Worm (Caenorhabditis elegans) whole organism, mixed stage, embryonic: Measurements from ENCODE around the gene cnep-1.

Source experiments
- M03D4.4 ChIP-seq: sonication (generic microtip); optimal IDR thresholded peaks from 2 replicates; lab custom pipeline; 2017; ENCODE audit warnings: mild to moderate bottlenecking, missing genetic modification characterization, missing compliant biosample characterization
- blmp-1 ChIP-seq: fragments of 150-350 bp; optimal IDR thresholded peaks from 2 replicates; lab custom pipeline; 2014; ENCODE audit warnings: missing biosample characterization, missing genetic modification characterization
- drap-1 ChIP-seq: fragments of 200-800 bp; sonication (Bioruptor generic); optimal IDR thresholded peaks from 3 replicates; lab custom pipeline; 2018; ENCODE audit warnings: mild to moderate bottlenecking, missing genetic modification characterization, missing compliant biosample characterization
- lin-13 ChIP-seq: fragments of 150-350 bp; optimal IDR thresholded peaks from 2 replicates; lab custom pipeline; 2014; ENCODE audit warnings: missing biosample characterization, missing genetic modification characterization
- lin-32 ChIP-seq: fragments of 200-800 bp; sonication (Bioruptor generic); optimal IDR thresholded peaks from 2 replicates; lab custom pipeline; 2018; ENCODE audit warnings: mild to moderate bottlenecking, missing genetic modification characterization, missing compliant biosample characterization
- mab-5 ChIP-seq: fragments of 150-350 bp; optimal IDR thresholded peaks from 2 replicates; lab custom pipeline; 2014; ENCODE audit warnings: missing biosample characterization, missing genetic modification characterization
- mep-1 ChIP-seq: fragments of 150-350 bp; optimal IDR thresholded peaks from 2 replicates; lab custom pipeline; 2017; ENCODE audit warnings: missing biosample characterization, missing genetic modification reagents, missing genetic modification characterization, inconsistent platforms
- nhr-237 ChIP-seq: fragments of 150-350 bp; optimal IDR thresholded peaks from 2 replicates; lab custom pipeline; 2014; ENCODE audit warnings: missing biosample characterization, missing genetic modification characterization
- snpc-4 ChIP-seq: fragments of 150-350 bp; optimal IDR thresholded peaks from 2 replicates; lab custom pipeline; 2014; ENCODE audit warnings: missing biosample characterization, missing genetic modification characterization
- zip-8 ChIP-seq: fragments of 150-350 bp; optimal IDR thresholded peaks from 2 replicates; lab custom pipeline; 2014; ENCODE audit warnings: missing biosample characterization, missing genetic modification characterization
- ztf-11 ChIP-seq: fragments of 150-350 bp; optimal IDR thresholded peaks from 2 replicates; lab custom pipeline; 2014; ENCODE audit warnings: missing biosample characterization, missing genetic modification characterization

- no peak for TF ChIP-seq ztf-11
- TF ChIP-seq lin-32 (GFP tag; lab: Kevin White, UChicago): no peak
- no peak for TF ChIP-seq nhr-237 (tag; lab: Kevin White, UChicago)
- no peak for TF ChIP-seq blmp-1 (tag; lab: Kevin White, UChicago)
- no peak for TF ChIP-seq mep-1 (tag; lab: Kevin White, UChicago)
- TF ChIP-seq lin-13 (tag; lab: Kevin White, UChicago): no peak
- TF ChIP-seq mab-5 (tag; lab: Kevin White, UChicago): no peak
- no peak for TF ChIP-seq M03D4.4 (tag; lab: Kevin White, UChicago)
- TF ChIP-seq snpc-4 (tag; lab: Kevin White, UChicago): no peak
- no peak for TF ChIP-seq drap-1 (GFP tag; lab: Kevin White, UChicago)
- no peak for TF ChIP-seq zip-8 (tag; lab: Kevin White, UChicago)
Observed at ce11 chrII:7326199-7326598, 16.1 kb downstream of the cnep-1 start.
